Fruit fly (Drosophila melanogaster) whole organism, embryonic: ENCODE measurements around the gene CG10730.

Source experiments
- Asciz ChIP-seq: fragments of 200-800 bp; sonication (Bioruptor generic); optimal IDR thresholded peaks from 2 replicates; lab custom pipeline; 2017; ENCODE audit warnings: missing biosample characterization, mild to moderate bottlenecking, missing genetic modification characterization, missing genetic modification reagents
- Atf6 ChIP-seq: fragments of 200-800 bp; sonication (Bioruptor generic); IDR thresholded peaks from 2 replicates; pipeline ENCODE4 v1.3.6; 2022; ENCODE audit warnings: missing biosample characterization, missing genetic modification characterization
- CG11093 ChIP-seq: fragments of 200-800 bp; sonication (Bioruptor generic); IDR thresholded peaks from 3 replicates; pipeline ENCODE4 v1.3.6; 2022; ENCODE audit warnings: missing biosample characterization, missing genetic modification characterization
- CG11560 ChIP-seq: fragments of 200-800 bp; sonication (Bioruptor generic); IDR thresholded peaks from 3 replicates; pipeline ENCODE4 v1.3.6; 2022; ENCODE audit warnings: missing biosample characterization, missing genetic modification characterization
- CG13123 ChIP-seq: fragments of 200-800 bp; sonication (Bioruptor generic); optimal IDR thresholded peaks from 2 replicates; lab custom pipeline; 2016; ENCODE audit warnings: missing biosample characterization, missing genetic modification characterization
- CG13287 ChIP-seq: fragments of 200-800 bp; sonication (Bioruptor generic); IDR thresholded peaks from 2 replicates; pipeline ENCODE4 v1.3.6; 2022; ENCODE audit warnings: missing biosample characterization, missing genetic modification characterization; ENCODE audit not compliant: partially characterized antibody
- CG14965 ChIP-seq: fragments of 200-800 bp; sonication (Bioruptor generic); optimal IDR thresholded peaks from 2 replicates; lab custom pipeline; 2016; ENCODE audit warnings: missing biosample characterization, missing genetic modification characterization, borderline replicate concordance
- CG15011 ChIP-seq: fragments of 200-800 bp; sonication (Bioruptor generic); optimal IDR thresholded peaks from 3 replicates; lab custom pipeline; 2018; ENCODE audit warnings: missing biosample characterization, mild to moderate bottlenecking, missing genetic modification characterization
- CG15696 ChIP-seq: fragments of 200-800 bp; sonication (Bioruptor generic); optimal IDR thresholded peaks from 2 replicates; lab custom pipeline; 2019; ENCODE audit warnings: missing biosample characterization, mild to moderate bottlenecking, missing genetic modification characterization, moderate library complexity
- CG17361 ChIP-seq: fragments of 200-800 bp; sonication (Bioruptor generic); IDR thresholded peaks from 3 replicates; pipeline ENCODE4 v1.3.6; 2022; ENCODE audit warnings: missing biosample characterization, missing genetic modification characterization
- CG17829 ChIP-seq: fragments of 200-800 bp; optimal IDR thresholded peaks from 2 replicates; lab custom pipeline; 2019; ENCODE audit warnings: missing biosample characterization, mild to moderate bottlenecking, missing genetic modification characterization, moderate library complexity
- CG17912 ChIP-seq: fragments of 200-800 bp; sonication (Bioruptor generic); optimal IDR thresholded peaks from 2 replicates; lab custom pipeline; 2018; ENCODE audit warnings: missing biosample characterization, mild to moderate bottlenecking, missing genetic modification characterization
- CG18619 ChIP-seq: fragments of 200-800 bp; sonication (Bioruptor generic); optimal IDR thresholded peaks from 3 replicates; lab custom pipeline; 2017; ENCODE audit warnings: missing biosample characterization, mild to moderate bottlenecking, missing genetic modification characterization
- CG2712 ChIP-seq: fragments of 200-800 bp; optimal IDR thresholded peaks from 3 replicates; lab custom pipeline; 2019; ENCODE audit warnings: missing biosample characterization, mild to moderate bottlenecking, missing genetic modification characterization, moderate library complexity
- CG3407 ChIP-seq: fragments of 200-800 bp; sonication (Bioruptor generic); optimal IDR thresholded peaks from 2 replicates; lab custom pipeline; 2018; ENCODE audit warnings: missing biosample characterization, mild to moderate bottlenecking, missing genetic modification characterization
- CG3726 ChIP-seq: fragments of 200-800 bp; sonication (Bioruptor generic); IDR thresholded peaks from 3 replicates; pipeline ENCODE4, ENCODE4 v1.3.6; 2022; ENCODE audit warnings: missing biosample characterization, missing genetic modification characterization
- CG3838 ChIP-seq: fragments of 200-800 bp; sonication (Bioruptor generic); optimal IDR thresholded peaks from 3 replicates; lab custom pipeline; 2016; ENCODE audit warnings: missing biosample characterization, missing genetic modification characterization
- CG4282 ChIP-seq: fragments of 200-800 bp; sonication (Bioruptor generic); optimal IDR thresholded peaks from 2 replicates; lab custom pipeline; 2016; ENCODE audit warnings: missing biosample characterization, missing genetic modification characterization
- CG6683 ChIP-seq: fragments of 200-800 bp; sonication (Bioruptor generic); optimal IDR thresholded peaks from 2 replicates; lab custom pipeline; 2017; ENCODE audit warnings: missing biosample characterization, mild to moderate bottlenecking, missing genetic modification characterization, missing genetic modification reagents
- CG7928 ChIP-seq: fragments of 200-800 bp; sonication (Bioruptor generic); optimal IDR thresholded peaks from 2 replicates; lab custom pipeline; 2017; ENCODE audit warnings: missing biosample characterization, mild to moderate bottlenecking, missing genetic modification characterization
- CG9215 ChIP-seq: fragments of 200-800 bp; sonication (Bioruptor generic); IDR thresholded peaks from 2 replicates; pipeline ENCODE4 v1.3.6; 2022; ENCODE audit warnings: missing biosample characterization, missing genetic modification characterization
- CrebB ChIP-seq: fragments of 200-800 bp; sonication (Bioruptor generic); optimal IDR thresholded peaks from 3 replicates; lab custom pipeline; 2018; ENCODE audit warnings: missing biosample characterization, mild to moderate bottlenecking, missing genetic modification characterization
- D19A ChIP-seq: fragments of 200-800 bp; optimal IDR thresholded peaks from 3 replicates; lab custom pipeline; 2019; ENCODE audit warnings: missing biosample characterization, mild to moderate bottlenecking, missing genetic modification characterization, moderate library complexity
- Dip2 ChIP-seq: fragments of 200-800 bp; sonication (Bioruptor generic); IDR thresholded peaks from 2 replicates; pipeline ENCODE4 v1.3.6; 2022; ENCODE audit warnings: missing biosample characterization, missing genetic modification characterization
- ERR ChIP-seq: fragments of 200-800 bp; sonication (Bioruptor generic); optimal IDR thresholded peaks from 2 replicates; lab custom pipeline; 2016; ENCODE audit warnings: missing biosample characterization, missing genetic modification characterization
- Ets65A ChIP-seq: fragments of 200-800 bp; sonication (Bioruptor generic); peaks from one replicate; lab custom pipeline; 2016; ENCODE audit warnings: missing biosample characterization, missing genetic modification characterization
- H15 ChIP-seq: fragments of 200-800 bp; sonication (Bioruptor generic); IDR thresholded peaks from 3 replicates; pipeline ENCODE4 v1.3.6; 2022; ENCODE audit warnings: missing biosample characterization, missing genetic modification characterization
- HLH3B ChIP-seq: fragments of 200-800 bp; sonication (Bioruptor generic); IDR thresholded peaks from 2 replicates; pipeline ENCODE4 v1.3.6; 2022; ENCODE audit warnings: missing biosample characterization, missing genetic modification characterization
- Jarid2 ChIP-seq: fragments of 200-800 bp; sonication (Bioruptor generic); optimal IDR thresholded peaks from 3 replicates; lab custom pipeline; 2017; ENCODE audit warnings: mild to moderate bottlenecking, missing biosample characterization, missing genetic modification reagents, missing genetic modification characterization
- MBD-R2 ChIP-seq: fragments of 200-800 bp; sonication (Bioruptor generic); IDR thresholded peaks from 2 replicates; pipeline ENCODE4 v1.3.6; 2022; ENCODE audit warnings: missing biosample characterization, missing genetic modification characterization
- NC2α ChIP-seq: fragments of 200-800 bp; sonication (Bioruptor generic); optimal IDR thresholded peaks from 2 replicates; lab custom pipeline; 2016; ENCODE audit warnings: missing biosample characterization, missing genetic modification characterization
- Poxn ChIP-seq: fragments of 200-800 bp; sonication (Bioruptor generic); IDR thresholded peaks from 2 replicates; pipeline ENCODE4 v1.3.6; 2022; ENCODE audit warnings: missing biosample characterization, missing genetic modification characterization
- TFAM ChIP-seq: fragments of 200-800 bp; sonication (Bioruptor generic); optimal IDR thresholded peaks from 2 replicates; lab custom pipeline; 2017; ENCODE audit warnings: missing biosample characterization, missing genetic modification characterization, inconsistent platforms
- Taf1 ChIP-seq: fragments of 200-800 bp; sonication (Bioruptor generic); IDR thresholded peaks from 2 replicates; pipeline ENCODE4 v1.3.6; 2022; ENCODE audit warnings: missing biosample characterization, missing genetic modification characterization
- ab ChIP-seq: fragments of 200-800 bp; sonication (Bioruptor generic); optimal IDR thresholded peaks from 2 replicates; lab custom pipeline; 2016; ENCODE audit warnings: missing biosample characterization, missing genetic modification characterization
- al ChIP-seq: fragments of 200-800 bp; sonication (Bioruptor generic); IDR thresholded peaks from 2 replicates; pipeline ENCODE4 v1.3.6; 2022; ENCODE audit warnings: missing biosample characterization, missing genetic modification characterization
- bab2 ChIP-seq: fragments of 200-800 bp; sonication (Bioruptor generic); optimal IDR thresholded peaks from 2 replicates; lab custom pipeline; 2016; ENCODE audit warnings: missing biosample characterization, missing genetic modification characterization
- cad ChIP-seq: fragments of >200 bp; optimal IDR thresholded peaks from 2 replicates; lab custom pipeline; 2017; ENCODE audit warnings: missing biosample characterization, missing genetic modification characterization
- chn ChIP-seq: fragments of 200-800 bp; sonication (Bioruptor generic); optimal IDR thresholded peaks from 2 replicates; lab custom pipeline; 2016; ENCODE audit warnings: missing biosample characterization, missing genetic modification characterization
- crc ChIP-seq: fragments of 200-800 bp; sonication (Bioruptor generic); optimal IDR thresholded peaks from 2 replicates; lab custom pipeline; 2016; ENCODE audit warnings: missing biosample characterization, missing genetic modification characterization
- crol ChIP-seq: fragments of 200-800 bp; sonication (Bioruptor generic); IDR thresholded peaks from 2 replicates; pipeline ENCODE4 v1.3.6; 2022; ENCODE audit warnings: missing biosample characterization, missing genetic modification characterization
- dpn ChIP-seq, 2 experiments: fragments of 200-800 bp; sonication (Bioruptor generic); optimal IDR thresholded peaks; 3 replicates each; lab custom pipeline; 2016; ENCODE audit warnings: missing biosample characterization in 2 of 2, missing genetic modification characterization in 2 of 2
- fd102C ChIP-seq: fragments of 200-800 bp; sonication (Bioruptor generic); optimal IDR thresholded peaks from 2 replicates; lab custom pipeline; 2018; ENCODE audit warnings: missing biosample characterization, mild to moderate bottlenecking, missing genetic modification characterization, moderate library complexity
- fru ChIP-seq: fragments of >200 bp; optimal IDR thresholded peaks from 2 replicates; lab custom pipeline; 2017
- gro ChIP-seq: fragments of 200-800 bp; sonication (Bioruptor generic); optimal IDR thresholded peaks from 2 replicates; lab custom pipeline; 2016; ENCODE audit warnings: missing biosample characterization, missing genetic modification characterization
- h ChIP-seq: fragments of >200 bp; optimal IDR thresholded peaks from 2 replicates; lab custom pipeline; 2017
- jumu ChIP-seq: fragments of 200-800 bp; sonication (Bioruptor generic); optimal IDR thresholded peaks from 3 replicates; lab custom pipeline; 2016; ENCODE audit warnings: missing biosample characterization, missing genetic modification characterization
- nerfin-2 ChIP-seq: fragments of 200-800 bp; sonication (Bioruptor generic); IDR thresholded peaks from 2 replicates; pipeline ENCODE4 v1.3.6; 2022; ENCODE audit warnings: missing biosample characterization, missing genetic modification characterization; ENCODE audit not compliant: partially characterized antibody
- pros ChIP-seq: fragments of 200-800 bp; sonication (Bioruptor generic); optimal IDR thresholded peaks from 3 replicates; lab custom pipeline; 2019; ENCODE audit warnings: missing biosample characterization, mild to moderate bottlenecking, missing genetic modification characterization, moderate library complexity
- sna ChIP-seq: fragments of 200-800 bp; sonication (Bioruptor generic); IDR thresholded peaks from 2 replicates; pipeline ENCODE4 v1.3.6; 2022; ENCODE audit warnings: missing biosample characterization, missing genetic modification characterization; ENCODE audit not compliant: partially characterized antibody
- sqz ChIP-seq: fragments of 200-800 bp; sonication (Bioruptor generic); optimal IDR thresholded peaks from 3 replicates; lab custom pipeline; 2018; ENCODE audit warnings: missing biosample characterization, mild to moderate bottlenecking, missing genetic modification characterization
- sug ChIP-seq: fragments of 200-800 bp; optimal IDR thresholded peaks from 2 replicates; lab custom pipeline; 2019; ENCODE audit warnings: missing biosample characterization, mild to moderate bottlenecking, missing genetic modification characterization, moderate library complexity
- wor ChIP-seq: fragments of 200-800 bp; sonication (Bioruptor generic); IDR thresholded peaks from 2 replicates; pipeline ENCODE4 v1.3.6; 2022; ENCODE audit warnings: missing biosample characterization, missing genetic modification characterization
- zfh1 ChIP-seq: fragments of 200-800 bp; sonication (Bioruptor generic); IDR thresholded peaks from 3 replicates; pipeline ENCODE4 v1.3.6; 2022; ENCODE audit warnings: missing biosample characterization, missing genetic modification characterization

CG10730 gene

DNA sequence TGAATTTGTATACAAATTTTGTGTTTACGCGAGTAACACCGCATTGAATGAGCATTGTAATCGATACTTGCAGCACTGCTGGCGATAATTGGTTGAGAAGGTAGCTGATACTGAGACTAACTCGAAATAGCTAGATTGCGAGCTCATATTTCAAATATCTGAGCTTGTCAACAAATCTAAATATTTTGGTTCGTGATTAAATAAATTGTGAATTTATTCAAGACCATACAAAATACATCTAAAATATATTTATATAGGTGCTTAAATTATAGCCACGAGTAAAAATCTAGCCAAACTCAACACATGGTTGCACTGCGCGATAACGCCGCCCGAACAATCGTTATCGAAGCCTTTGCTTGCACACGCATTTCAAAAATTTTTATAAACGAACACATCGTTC, 21.8 kb upstream of the CG10730 start, which contains the start of the genes Taf13 and nesd (continued):
- TF ChIP-seq Poxn (GFP tag; lab: Robert Waterston, UW): no peak
- TF ChIP-seq gro: no peak
- TF ChIP-seq H15 (GFP tag; lab: Robert Waterston, UW): no peak
- TF ChIP-seq sug (tag; lab: Kevin White, UChicago): peak; percentile 71
- TF ChIP-seq fru: no peak
- TF ChIP-seq Jarid2 (GFP tag; lab: Kevin White, UChicago): no peak
- TF ChIP-seq Atf6 (GFP tag; lab: Robert Waterston, UW): no peak
- no peak for TF ChIP-seq CG6683 (GFP tag; lab: Kevin White, UChicago)
- peak; percentile 64 for TF ChIP-seq CG2712
- TF ChIP-seq chn (GFP tag; lab: Kevin White, UChicago): no peak
- TF ChIP-seq D19A (tag; lab: Kevin White, UChicago): no peak
- peak; percentile 64 for TF ChIP-seq nerfin-2 (GFP tag; lab: Robert Waterston, UW)
- TF ChIP-seq zfh1 (GFP tag; lab: Robert Waterston, UW): no peak
- no peak for TF ChIP-seq crol (GFP tag; lab: Robert Waterston, UW)
- no peak for TF ChIP-seq TFAM (GFP tag; lab: Kevin White, UChicago)
- no peak for TF ChIP-seq CG14965 (GFP tag; lab: Kevin White, UChicago)
- no peak; the same call in 1 of the 2 replicates for TF ChIP-seq sna
- TF ChIP-seq jumu: peak; percentile 37
- TF ChIP-seq Asciz: no peak
- no peak for TF ChIP-seq cad (GFP tag; lab: Kevin White, UChicago)
- no peak for TF ChIP-seq CG3838 (GFP tag; lab: Kevin White, UChicago)
- no peak for TF ChIP-seq fd102C (GFP tag; lab: Kevin White, UChicago)
- no peak for TF ChIP-seq Ets65A (GFP tag; lab: Kevin White, UChicago)
- TF ChIP-seq CG4282: no peak
- no peak for TF ChIP-seq wor (GFP tag; lab: Robert Waterston, UW)
- TF ChIP-seq CG17829: peak; percentile 70
- TF ChIP-seq bab2: no peak
- TF ChIP-seq CG3407: no peak
- TF ChIP-seq CG7928 (GFP tag; lab: Kevin White, UChicago): peak; percentile 25
- no peak for TF ChIP-seq al (GFP tag; lab: Robert Waterston, UW)
- no peak for TF ChIP-seq Taf1
- no peak for TF ChIP-seq CG15011 (GFP tag; lab: Kevin White, UChicago)
- no peak for TF ChIP-seq crc (GFP tag; lab: Kevin White, UChicago)
- no peak for TF ChIP-seq NC2α
- TF ChIP-seq CG13287 (GFP tag; lab: Robert Waterston, UW): peak; percentile 82
- no peak for TF ChIP-seq sqz (GFP tag; lab: Kevin White, UChicago)
- TF ChIP-seq CG11093 (GFP tag; lab: Robert Waterston, UW): no peak
- TF ChIP-seq Dip2: no peak
- TF ChIP-seq CG9215 (GFP tag; lab: Robert Waterston, UW): no peak
- peak; percentile 27 for TF ChIP-seq CG15696
- TF ChIP-seq ERR (GFP tag; lab: Kevin White, UChicago): no peak
- no peak for TF ChIP-seq ab (GFP tag; lab: Kevin White, UChicago)
- no peak for TF ChIP-seq CG17912
- TF ChIP-seq CG17361 (GFP tag; lab: Robert Waterston, UW): peak; percentile 77
- peak; percentile 1 for TF ChIP-seq CG18619 (GFP tag; lab: Kevin White, UChicago)
- no peak for TF ChIP-seq pros (GFP tag; lab: Kevin White, UChicago)
- peak; percentile 77 for TF ChIP-seq MBD-R2
- no peak for TF ChIP-seq CrebB (tag; lab: Kevin White, UChicago)
- TF ChIP-seq CG13123 (GFP tag; lab: Kevin White, UChicago): no peak
- TF ChIP-seq h (lab: Kevin White, UChicago): no peak
- peak; percentile 6 to 38 for TF ChIP-seq dpn (GFP tag; optimal IDR thresholded peaks at IDR 0.05; lab: Kevin White, UChicago)
- no peak for TF ChIP-seq HLH3B (GFP tag; lab: Robert Waterston, UW)
- TF ChIP-seq CG3726: no peak
- TF ChIP-seq CG11560 (tag; lab: Robert Waterston, UW): no peak
